Worm (Caenorhabditis elegans) whole organism, L2 larva: ENCODE results near the gene attf-5.

ENCODE experiments used
- ZK546.5 ChIP-seq: sonication (generic microtip); optimal IDR thresholded peaks from 2 replicates; lab custom pipeline; 2017; ENCODE audit warnings: missing biosample characterization, missing genetic modification characterization
- aly-2 ChIP-seq: fragments of 150-350 bp; optimal IDR thresholded peaks from 2 replicates; lab custom pipeline; 2014; ENCODE audit warnings: missing biosample characterization, missing genetic modification characterization
- elt-1 ChIP-seq: fragments of 150-350 bp; optimal IDR thresholded peaks from 2 replicates; lab custom pipeline; 2014; ENCODE audit warnings: missing biosample characterization, missing genetic modification characterization
- lin-39 ChIP-seq: fragments of 150-350 bp; optimal IDR thresholded peaks from 2 replicates; lab custom pipeline; 2014; ENCODE audit warnings: missing biosample characterization, missing genetic modification reagents, missing genetic modification characterization
- snpc-4 ChIP-seq: fragments of 150-350 bp; optimal IDR thresholded peaks from 2 replicates; lab custom pipeline; 2014; ENCODE audit warnings: missing biosample characterization, missing genetic modification characterization

DNA sequence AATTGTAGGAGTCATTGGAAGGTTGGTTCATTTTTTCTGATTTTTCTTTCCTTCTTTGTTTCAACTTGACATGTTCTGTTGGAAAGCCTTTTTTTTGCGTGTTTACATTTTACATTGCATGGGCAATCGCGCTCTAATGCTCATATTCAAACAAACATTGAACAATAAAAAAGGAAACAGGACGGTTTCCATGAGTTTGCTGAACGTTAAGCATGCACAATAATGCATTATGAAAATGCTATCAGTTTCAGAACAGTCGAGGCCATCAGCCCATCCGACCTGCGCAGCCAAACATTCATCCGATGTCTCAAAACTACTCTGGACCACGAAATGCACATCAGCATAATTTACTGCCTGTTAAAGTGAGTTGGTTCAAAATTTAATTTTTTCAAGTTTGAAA is 2.4 kb downstream of the attf-5 start:
- TF ChIP-seq elt-1 (tag; lab: Kevin White, UChicago) (no peak), snpc-4 (tag; lab: Kevin White, UChicago) (no peak), lin-39 (tag; lab: Kevin White, UChicago) (no peak), aly-2 (tag; lab: Kevin White, UChicago) (no peak), ZK546.5 (no peak)
